Fruit fly (Drosophila melanogaster): ENCODE data around the gene CG42564.
A peak's percentile ranks its signal among the peaks of the same experiment; 100 is the strongest.

The CG42564 gene

dm6 chr3R:6410412-6411225, 36.3 kb downstream of the CG42564 start (continued):
- 0 out of 2 replicates have a peak, but pooled peaks have one; percentile 13 for TF ChIP-seq CG1024 (GFP tag; IDR thresholded peaks at IDR 0.05)

- no peak for TF ChIP-seq B-H1 (GFP tag; IDR thresholded peaks at IDR 0.05)
- no peak for TF ChIP-seq CG12236 (GFP tag; optimal IDR thresholded peaks at IDR 0.05)
- no peak for TF ChIP-seq Sox100B (GFP tag; optimal IDR thresholded peaks at IDR 0.05)
- TF ChIP-seq GATAe (GFP tag; conservative IDR thresholded peaks at IDR 0.05) = no peak
- TF ChIP-seq cad (GFP tag; optimal IDR thresholded peaks at IDR 0.05) = no peak
- no peak for TF ChIP-seq stc (GFP tag; IDR thresholded peaks at IDR 0.05)
- TF ChIP-seq pho (GFP tag; optimal IDR thresholded peaks at IDR 0.05) = no peak
- TF ChIP-seq CG3407 (GFP tag; optimal IDR thresholded peaks at IDR 0.05) = peak; percentile 100
- no peak for TF ChIP-seq CG12391 (tag; optimal IDR thresholded peaks at IDR 0.05)
- no peak for TF ChIP-seq nmo (GFP tag; optimal IDR thresholded peaks at IDR 0.05)
- TF ChIP-seq gem (tag; optimal IDR thresholded peaks at IDR 0.05) = no peak
- no peak for TF ChIP-seq Sry-β (GFP tag; optimal IDR thresholded peaks at IDR 0.05)
- TF ChIP-seq Blimp-1 (GFP tag; optimal IDR thresholded peaks at IDR 0.05) = peak; percentile 68
- TF ChIP-seq CG10979 (tag; optimal IDR thresholded peaks at IDR 0.05) = no peak
- peak; percentile 50; the same call in 1 of the 3 replicates for TF ChIP-seq sr (GFP tag; IDR thresholded peaks at IDR 0.05)
- no peak for TF ChIP-seq trem (tag; optimal IDR thresholded peaks at IDR 0.05)
- no peak for TF ChIP-seq CG4820 (GFP tag; optimal IDR thresholded peaks at IDR 0.05)
- no peak for TF ChIP-seq amos (GFP tag; IDR thresholded peaks at IDR 0.05; ENCODE audit: partially characterized antibody)
- TF ChIP-seq ranshi (GFP tag; IDR thresholded peaks at IDR 0.05) = no peak
- no peak for TF ChIP-seq sob (GFP tag; IDR thresholded peaks at IDR 0.05)
- no peak for TF ChIP-seq Atf-2 (GFP tag; optimal IDR thresholded peaks at IDR 0.05)
- TF ChIP-seq CG6765 (GFP tag; optimal IDR thresholded peaks at IDR 0.05) = no peak
- 0 out of 2 replicates have a peak, but pooled peaks have one; percentile 12 for TF ChIP-seq seq (GFP tag; IDR thresholded peaks at IDR 0.05)
- no peak for TF ChIP-seq Spps (tag; optimal IDR thresholded peaks at IDR 0.05)
- 0 out of 4 replicates have a peak, but pooled peaks have one; percentile 31 for TF ChIP-seq chinmo (GFP tag; IDR thresholded peaks at IDR 0.05; ENCODE audit: partially characterized antibody)
- no peak for TF ChIP-seq Ravus (GFP tag; IDR thresholded peaks at IDR 0.05)
- TF ChIP-seq tup (GFP tag; optimal IDR thresholded peaks at IDR 0.05) = no peak
- TF ChIP-seq fu2 (GFP tag; optimal IDR thresholded peaks at IDR 0.05) = no peak
- no peak for TF ChIP-seq CG18619 (GFP tag; optimal IDR thresholded peaks at IDR 0.05)
- no peak for TF ChIP-seq Ssrp (tag; optimal IDR thresholded peaks at IDR 0.05)
- no peak for TF ChIP-seq E2f1 (GFP tag; IDR thresholded peaks at IDR 0.05)
- no peak for TF ChIP-seq Xbp1 (GFP tag; optimal IDR thresholded peaks at IDR 0.05)
- TF ChIP-seq CG8359 (GFP tag; optimal IDR thresholded peaks at IDR 0.05; ENCODE audit: borderline replicate concordance) = peak; percentile 92
- TF ChIP-seq crp (GFP tag; optimal IDR thresholded peaks at IDR 0.05) = no peak
- TF ChIP-seq Pdp1 (GFP tag; optimal IDR thresholded peaks at IDR 0.05) = peak in 1 of 2 experiments; percentile 36
- no peak for TF ChIP-seq CG12942 (GFP tag; optimal IDR thresholded peaks at IDR 0.05)
- TF ChIP-seq ttk (GFP tag; IDR thresholded peaks at IDR 0.05) = no peak
- no peak for TF ChIP-seq dmrt99B (tag; optimal IDR thresholded peaks at IDR 0.05)
- TF ChIP-seq CG31388 (GFP tag; optimal IDR thresholded peaks at IDR 0.05) = no peak
- no peak for TF ChIP-seq CG7963 (GFP tag; IDR thresholded peaks at IDR 0.05; ENCODE audit: partially characterized antibody)
- TF ChIP-seq C15 (GFP tag; IDR thresholded peaks at IDR 0.05) = no peak
- TF ChIP-seq CG8290 (GFP tag; optimal IDR thresholded peaks at IDR 0.05) = no peak
- TF ChIP-seq CG8290 (tag; optimal IDR thresholded peaks at IDR 0.05) = no peak
- TF ChIP-seq scrt (GFP tag; optimal IDR thresholded peaks at IDR 0.05) = no peak
- no peak for TF ChIP-seq CG17385 (GFP tag; optimal IDR thresholded peaks at IDR 0.05)
Measured at dm6 chr3R:6411454-6412204, 37.4 kb downstream of the CG42564 start.

All from whole organism, embryonic.